Fruit fly (Drosophila melanogaster) whole organism: ENCODE measurements around the gene Cow.

Experiments
- CG8478 ChIP-seq: fragments of >200 bp; optimal IDR thresholded peaks from 2 replicates; lab custom pipeline; 2018; ENCODE audit warnings: inconsistent platforms
- Dll ChIP-seq: fragments of >200 bp; optimal IDR thresholded peaks from 2 replicates; lab custom pipeline; 2017
- EcR ChIP-seq, 2 experiments: fragments of >200 bp; optimal IDR thresholded peaks; 2 replicates each; lab custom pipeline; 2017; ENCODE audit warnings: missing biosample characterization in 2 of 2, missing genetic modification characterization in 2 of 2, missing genetic modification reagents in 2 of 2
- pan ChIP-seq: fragments of >200 bp; optimal IDR thresholded peaks from 2 replicates; lab custom pipeline; 2017
- psq ChIP-seq: fragments of >200 bp; optimal IDR thresholded peaks from 2 replicates; lab custom pipeline; 2017
- usp ChIP-seq: fragments of >200 bp; optimal IDR thresholded peaks from 2 replicates; lab custom pipeline; 2017; ENCODE audit warnings: missing biosample characterization, missing genetic modification characterization, mixed read lengths

The Cow gene

DNA sequence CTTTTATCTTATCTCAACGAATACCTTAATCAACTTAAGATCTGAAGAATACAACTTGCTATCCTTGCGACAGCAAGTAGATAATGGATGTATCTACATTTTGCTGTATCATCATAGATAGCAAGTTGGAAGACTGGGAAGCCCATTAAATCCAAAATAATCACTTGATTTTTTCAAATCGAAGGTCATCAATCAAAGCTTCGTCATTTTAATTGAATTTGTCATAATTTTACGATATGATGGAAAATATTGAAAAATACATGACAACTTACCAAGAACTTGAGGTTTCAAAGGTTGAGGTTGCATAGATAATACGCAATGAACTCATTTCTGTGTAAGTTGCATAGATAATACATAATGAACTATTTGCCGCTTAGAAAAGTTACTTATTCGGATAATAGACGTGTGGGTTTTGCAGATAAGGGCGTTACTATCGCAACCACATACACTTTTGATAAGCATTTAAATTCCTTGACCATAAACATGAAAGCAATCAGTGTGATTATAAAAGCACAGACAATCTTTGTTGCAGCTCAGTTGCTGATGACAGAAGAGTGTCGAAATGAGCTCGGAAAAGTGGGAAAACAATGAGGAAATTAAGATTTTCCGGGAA, 15.2 kb downstream of the Cow start, which contains the start of gene CG6733:
Gene CG6733 (plus strand): TSS at position 532 of the 613 bp plus-strand sequence.
- TF ChIP-seq CG8478 (lab: Kevin White, UChicago) (no peak), usp (GFP tag; lab: Kevin White, UChicago) (no peak), EcR (GFP tag; optimal IDR thresholded peaks at IDR 0.05; lab: Kevin White, UChicago) (no peak), pan (lab: Kevin White, UChicago) (no peak), psq (lab: Kevin White, UChicago) (no peak), Dll (lab: Kevin White, UChicago) (no peak)

DNA sequence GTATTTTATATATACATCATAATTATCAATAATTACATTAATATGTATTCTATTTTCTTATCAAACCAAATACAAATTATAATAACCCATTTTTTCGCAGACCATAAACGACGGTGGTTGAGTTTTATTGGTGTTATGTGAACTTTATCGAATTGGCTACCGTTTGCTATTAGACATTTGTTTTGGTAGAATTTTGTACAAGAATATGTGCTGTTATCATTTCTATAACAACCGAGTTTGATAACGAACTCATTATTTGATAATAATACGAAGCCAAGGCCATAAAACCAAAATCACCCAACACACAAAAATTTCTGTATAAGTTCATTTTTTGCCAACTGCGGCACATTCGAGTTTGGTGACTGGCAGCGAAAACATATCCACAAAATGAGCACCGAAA, 17.2 kb downstream of the Cow start, which contains the start of gene CG17109:
Gene CG17109 (plus strand): TSS at position 345 of the 400 bp plus-strand sequence.
- TF ChIP-seq CG8478 (lab: Kevin White, UChicago) (no peak), Dll (lab: Kevin White, UChicago) (no peak), EcR (GFP tag; optimal IDR thresholded peaks at IDR 0.05; lab: Kevin White, UChicago) (no peak), psq (lab: Kevin White, UChicago) (no peak), pan (lab: Kevin White, UChicago) (no peak), usp (GFP tag; lab: Kevin White, UChicago) (no peak)

DNA sequence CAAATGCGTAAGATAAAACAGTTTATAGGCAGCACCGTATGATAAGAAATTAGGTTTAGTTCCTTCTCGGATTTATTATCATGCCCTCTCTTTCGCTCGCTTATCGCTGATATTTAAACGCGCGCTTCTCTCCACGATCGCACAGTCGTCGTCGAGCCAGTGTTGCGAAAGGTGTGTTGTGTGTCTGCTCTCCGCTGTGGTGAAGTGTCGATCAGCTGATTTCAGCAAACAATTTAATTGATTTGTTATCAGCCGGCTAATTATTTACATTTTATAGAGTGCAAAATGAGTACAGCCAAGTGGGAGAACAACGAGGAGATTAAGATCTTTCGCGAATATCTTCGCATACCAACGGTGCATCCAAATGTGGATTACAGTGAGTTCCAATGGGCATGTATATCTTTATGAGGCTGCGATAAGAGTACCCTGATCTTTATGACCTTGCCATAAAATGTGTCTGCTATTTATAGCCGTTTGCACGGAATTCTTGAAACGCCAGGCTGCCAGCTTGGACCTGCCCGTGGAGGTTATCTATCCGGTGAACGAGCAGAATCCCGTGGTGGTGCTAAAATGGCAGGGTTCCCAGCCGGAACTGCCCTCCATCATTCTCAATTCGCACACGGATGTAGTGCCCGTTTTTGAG, 20.8 kb downstream of the Cow start, which contains the start of the genes CG17110 and CG6726:
Gene CG17110 (plus strand): TSS at position 139 of the 643 bp plus-strand sequence.
Gene CG6726 (plus strand): TSS at position 139 of the 643 bp plus-strand sequence.
- no peak for TF ChIP-seq pan (lab: Kevin White, UChicago)
- TF ChIP-seq usp (GFP tag; lab: Kevin White, UChicago), result no peak
- TF ChIP-seq psq (lab: Kevin White, UChicago), result no peak
- TF ChIP-seq EcR (GFP tag; optimal IDR thresholded peaks at IDR 0.05; lab: Kevin White, UChicago), result no peak
- no peak for TF ChIP-seq Dll (lab: Kevin White, UChicago)
- TF ChIP-seq CG8478 (lab: Kevin White, UChicago), result no peak

DNA sequence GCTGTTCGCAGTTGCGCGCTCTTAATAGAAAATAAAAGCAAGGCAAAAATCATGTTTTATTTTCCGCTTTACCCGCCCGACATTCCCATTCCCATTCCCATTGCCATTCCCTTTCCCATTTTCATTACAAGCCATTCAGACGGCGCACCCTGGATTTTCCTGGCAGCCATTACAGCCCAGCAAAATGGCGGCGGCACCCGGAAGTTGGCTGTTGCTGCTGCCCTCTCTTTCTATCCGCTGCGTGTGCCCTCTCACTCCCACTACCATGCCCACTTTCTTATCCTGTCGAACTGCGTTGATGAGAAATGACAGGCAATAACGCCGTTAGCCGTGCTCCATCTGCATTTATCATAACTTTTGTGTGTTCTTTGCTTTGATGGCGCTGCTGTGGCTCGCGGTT, 24.3 kb downstream of the Cow start:
- no peak for TF ChIP-seq pan (lab: Kevin White, UChicago)
- no peak for TF ChIP-seq EcR (GFP tag; optimal IDR thresholded peaks at IDR 0.05; lab: Kevin White, UChicago)
- no peak for TF ChIP-seq usp (GFP tag; lab: Kevin White, UChicago)
- no peak for TF ChIP-seq psq (lab: Kevin White, UChicago)
- no peak for TF ChIP-seq CG8478 (lab: Kevin White, UChicago)
- no peak for TF ChIP-seq Dll (lab: Kevin White, UChicago)

DNA sequence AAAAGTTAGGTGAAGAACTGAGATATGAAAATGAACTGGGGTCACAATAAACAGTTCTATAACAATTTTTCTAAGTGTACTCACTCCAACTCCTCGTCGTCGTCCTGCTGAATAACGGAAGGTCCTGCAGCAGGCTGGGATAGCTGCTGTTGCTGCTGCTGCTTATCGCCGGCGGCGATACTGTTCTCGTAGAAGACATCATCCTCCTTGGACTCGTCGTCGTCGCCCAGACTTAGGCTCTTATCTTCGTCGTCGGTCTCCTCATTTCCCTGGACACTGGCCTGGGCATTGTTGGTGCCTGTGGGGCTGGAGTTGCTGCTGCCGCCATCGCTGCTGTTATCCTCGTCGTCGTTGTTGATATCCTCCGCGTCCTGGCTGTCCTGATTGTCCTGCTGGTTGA, 31.3 kb downstream of the Cow start:
- no peak for TF ChIP-seq pan (lab: Kevin White, UChicago)
- TF ChIP-seq EcR (GFP tag; optimal IDR thresholded peaks at IDR 0.05; lab: Kevin White, UChicago), result no peak
- no peak for TF ChIP-seq psq (lab: Kevin White, UChicago)
- TF ChIP-seq usp (GFP tag; lab: Kevin White, UChicago), result no peak

DNA sequence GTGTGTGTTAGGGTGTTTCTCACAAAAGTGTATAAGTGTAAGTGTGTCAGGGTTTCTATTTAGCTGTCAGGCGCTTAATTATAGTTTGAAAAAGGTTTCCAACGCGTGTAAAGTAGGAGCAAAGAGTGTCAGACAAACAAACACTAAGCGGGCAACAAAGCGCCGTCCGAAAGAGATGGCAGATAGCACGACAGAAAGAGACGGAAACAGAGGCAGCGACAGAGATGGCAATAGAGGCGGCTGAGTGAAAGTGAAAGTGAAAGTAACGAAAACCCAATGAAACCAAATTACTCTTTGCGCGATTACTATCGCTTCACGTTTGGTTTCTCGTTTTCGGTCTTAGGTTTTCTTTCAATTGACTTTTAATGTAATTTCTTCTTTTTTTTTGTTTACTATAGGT, 38.0 kb downstream of the Cow start:
- TF ChIP-seq pan (lab: Kevin White, UChicago), result no peak
- no peak for TF ChIP-seq EcR (GFP tag; optimal IDR thresholded peaks at IDR 0.05; lab: Kevin White, UChicago)
- TF ChIP-seq Dll (lab: Kevin White, UChicago), result no peak
- no peak for TF ChIP-seq psq (lab: Kevin White, UChicago)
- no peak for TF ChIP-seq usp (GFP tag; lab: Kevin White, UChicago)
- no peak for TF ChIP-seq CG8478 (lab: Kevin White, UChicago)

DNA sequence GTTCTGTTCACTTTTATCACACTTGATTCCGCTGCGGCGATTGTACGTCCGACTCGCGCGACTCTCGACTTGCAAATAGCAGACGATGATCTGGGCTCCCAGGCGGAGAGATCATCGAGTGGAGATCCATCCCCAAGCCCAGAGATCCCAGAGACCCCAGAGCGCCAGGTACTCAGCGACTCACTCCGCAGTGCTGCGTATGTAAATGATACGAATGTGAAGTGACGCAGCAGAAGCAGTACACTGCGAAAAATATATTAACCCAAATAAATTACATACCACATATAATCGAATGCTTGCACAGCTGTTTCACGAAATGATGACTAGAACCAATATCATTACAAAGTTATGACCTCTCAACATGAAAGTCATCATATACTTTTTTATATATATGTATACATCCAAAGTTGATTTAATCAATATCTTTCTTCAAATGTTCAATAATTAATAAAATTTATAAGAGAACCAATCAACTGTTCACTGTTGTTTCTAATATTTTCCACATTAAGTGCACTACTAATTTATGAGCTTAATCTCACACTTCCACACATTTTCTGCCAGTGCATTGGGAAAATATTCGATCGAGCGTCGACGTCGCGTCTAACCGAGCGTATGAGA, 45.2 kb downstream of the Cow start, which contains the start of gene CG17111:
Gene CG17111 (minus strand): TSS at position 51 of the 618 bp plus-strand sequence.
- no peak for TF ChIP-seq CG8478 (lab: Kevin White, UChicago)
- no peak for TF ChIP-seq EcR (GFP tag; optimal IDR thresholded peaks at IDR 0.05; lab: Kevin White, UChicago)
- no peak for TF ChIP-seq psq (lab: Kevin White, UChicago)
- no peak for TF ChIP-seq Dll (lab: Kevin White, UChicago)
- no peak for TF ChIP-seq usp (GFP tag; lab: Kevin White, UChicago)
- TF ChIP-seq pan (lab: Kevin White, UChicago), result no peak

DNA sequence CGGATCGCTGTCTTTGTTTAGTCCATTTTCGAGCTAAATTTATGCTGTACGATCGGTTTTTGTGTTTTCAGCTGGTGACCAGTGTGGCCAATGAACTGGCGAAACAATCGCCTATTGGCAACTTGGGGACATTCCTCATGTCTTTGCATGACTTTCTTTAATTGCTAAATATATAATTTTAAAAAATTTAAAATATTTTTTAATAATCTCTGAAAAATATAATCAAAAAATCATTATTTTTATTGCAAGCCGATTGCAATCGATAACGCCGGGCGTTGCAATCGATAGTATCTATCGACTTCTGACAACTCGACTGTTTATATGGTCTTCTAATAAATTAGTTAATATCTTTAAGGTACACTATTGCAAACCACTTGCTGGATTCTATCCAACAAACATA, 51.3 kb downstream of the Cow start, which contains the start of the genes sav and Ublcp1:
Gene sav (minus strand): TSS at position 96 of the 400 bp plus-strand sequence.
Gene Ublcp1 (plus strand): TSS at position 285 of the 400 bp plus-strand sequence.
- TF ChIP-seq usp (GFP tag; lab: Kevin White, UChicago), result no peak
- TF ChIP-seq pan (lab: Kevin White, UChicago), result no peak
- no peak for TF ChIP-seq Dll (lab: Kevin White, UChicago)
- TF ChIP-seq psq (lab: Kevin White, UChicago), result no peak
- TF ChIP-seq EcR (GFP tag; optimal IDR thresholded peaks at IDR 0.05; lab: Kevin White, UChicago), result no peak
- TF ChIP-seq CG8478 (lab: Kevin White, UChicago), result no peak

DNA sequence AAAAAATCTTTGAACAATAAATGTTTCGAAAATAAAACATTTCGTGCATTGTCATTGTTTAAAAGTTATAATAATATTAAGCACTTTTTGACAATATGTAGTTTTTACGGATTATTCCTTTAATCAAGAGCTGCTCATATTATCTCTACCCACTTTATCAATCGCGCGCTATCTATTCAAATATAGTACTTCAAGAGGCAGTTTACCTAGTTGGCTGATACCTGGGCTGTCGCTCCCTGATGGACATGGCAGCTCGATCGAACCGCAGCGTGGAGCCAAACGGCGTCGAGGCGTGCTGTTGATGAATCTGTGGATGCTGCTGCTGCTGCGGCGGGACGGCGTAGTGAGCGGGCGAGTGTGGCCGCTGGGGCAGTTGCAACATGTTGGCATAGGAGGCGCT, 52.4 kb downstream of the Cow start:
- TF ChIP-seq psq (lab: Kevin White, UChicago) (no peak), usp (GFP tag; lab: Kevin White, UChicago) (no peak), pan (lab: Kevin White, UChicago) (no peak), Dll (lab: Kevin White, UChicago) (no peak), EcR (GFP tag; optimal IDR thresholded peaks at IDR 0.05; lab: Kevin White, UChicago) (no peak), CG8478 (lab: Kevin White, UChicago) (no peak)

DNA sequence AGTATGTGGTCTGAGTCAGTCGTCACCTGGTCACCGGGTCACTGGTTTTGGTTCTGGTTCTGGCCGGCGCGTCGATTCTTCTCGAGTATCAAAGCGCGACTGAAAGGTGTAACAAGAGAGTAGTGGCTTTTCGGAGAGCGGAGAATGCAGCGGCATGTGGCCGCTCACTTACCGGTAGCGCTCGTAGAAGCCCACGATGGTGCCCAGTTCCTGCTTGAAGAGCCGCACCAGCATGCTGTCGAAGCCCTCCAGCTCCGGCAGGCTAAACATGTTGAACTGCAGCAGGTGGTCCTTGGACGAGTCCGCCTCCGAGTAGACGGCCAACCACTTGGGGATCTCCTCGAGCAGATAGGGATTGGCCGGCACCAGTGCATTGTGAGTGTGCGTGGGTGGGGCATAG, 53.7 kb downstream of the Cow start, which contains the start of gene Ctns:
Gene Ctns (minus strand): TSS at position 101 of the 400 bp plus-strand sequence.
- TF ChIP-seq EcR (GFP tag; optimal IDR thresholded peaks at IDR 0.05; lab: Kevin White, UChicago), result no peak
- TF ChIP-seq usp (GFP tag; lab: Kevin White, UChicago), result no peak
- TF ChIP-seq pan (lab: Kevin White, UChicago), result no peak
- no peak for TF ChIP-seq psq (lab: Kevin White, UChicago)
- no peak for TF ChIP-seq CG8478 (lab: Kevin White, UChicago)
- TF ChIP-seq Dll (lab: Kevin White, UChicago), result no peak
